Fruit fly (Drosophila melanogaster) whole organism, embryonic: Measurements from ENCODE around the gene CG6178.

Experiments
- CG12769 ChIP-seq: fragments of 200-800 bp; sonication (Bioruptor generic); optimal IDR thresholded peaks from 2 replicates; lab custom pipeline; 2019; ENCODE audit warnings: missing biosample characterization, mild to moderate bottlenecking, missing genetic modification characterization, moderate library complexity
- CG13287 ChIP-seq: fragments of 200-800 bp; sonication (Bioruptor generic); IDR thresholded peaks from 2 replicates; pipeline ENCODE4 v1.3.6; 2022; ENCODE audit warnings: missing biosample characterization, missing genetic modification characterization; ENCODE audit not compliant: partially characterized antibody
- CG14710 ChIP-seq: fragments of 200-800 bp; sonication (Bioruptor generic); optimal IDR thresholded peaks from 3 replicates; lab custom pipeline; 2019; ENCODE audit warnings: missing biosample characterization, mild to moderate bottlenecking, missing genetic modification characterization, moderate library complexity
- CG15073 ChIP-seq: fragments of 200-800 bp; sonication (Bioruptor generic); optimal IDR thresholded peaks from 2 replicates; lab custom pipeline; 2016; ENCODE audit warnings: missing biosample characterization, missing genetic modification characterization
- CG17186 ChIP-seq: fragments of 200-800 bp; sonication (Bioruptor generic); optimal IDR thresholded peaks from 3 replicates; lab custom pipeline; 2017; ENCODE audit warnings: missing biosample characterization, missing genetic modification reagents, missing genetic modification characterization
- CG17385 ChIP-seq: fragments of 200-800 bp; sonication (Bioruptor generic); optimal IDR thresholded peaks from 3 replicates; lab custom pipeline; 2018; ENCODE audit warnings: missing biosample characterization, mild to moderate bottlenecking, missing genetic modification characterization
- CG18476 ChIP-seq: fragments of 200-800 bp; sonication (Bioruptor generic); optimal IDR thresholded peaks from 2 replicates; lab custom pipeline; 2016; ENCODE audit warnings: missing biosample characterization, mild to moderate bottlenecking, missing genetic modification characterization
- CG2116 ChIP-seq: fragments of 200-800 bp; sonication (Bioruptor generic); optimal IDR thresholded peaks from 3 replicates; lab custom pipeline; 2018; ENCODE audit warnings: missing biosample characterization, mild to moderate bottlenecking, missing genetic modification characterization
- CG30020 ChIP-seq: fragments of 200-800 bp; optimal IDR thresholded peaks from 2 replicates; lab custom pipeline; 2019; ENCODE audit warnings: missing biosample characterization, mild to moderate bottlenecking, missing genetic modification characterization, moderate library complexity
- CG30403 ChIP-seq: fragments of 200-800 bp; sonication (Bioruptor generic); optimal IDR thresholded peaks from 3 replicates; lab custom pipeline; 2016; ENCODE audit warnings: missing biosample characterization, missing genetic modification characterization
- CG34422 ChIP-seq: fragments of 200-800 bp; sonication (Bioruptor generic); IDR thresholded peaks from 3 replicates; pipeline ENCODE4 v1.3.6; 2022; ENCODE audit warnings: missing biosample characterization, missing genetic modification characterization
- CG3838 ChIP-seq: fragments of 200-800 bp; sonication (Bioruptor generic); optimal IDR thresholded peaks from 3 replicates; lab custom pipeline; 2016; ENCODE audit warnings: missing biosample characterization, missing genetic modification characterization
- CG3847 ChIP-seq: fragments of 200-800 bp; sonication (Bioruptor generic); IDR thresholded peaks from 2 replicates; pipeline ENCODE4 v1.3.6; 2022; ENCODE audit warnings: missing biosample characterization, missing genetic modification characterization
- CG5180 ChIP-seq: fragments of 200-800 bp; sonication (Bioruptor generic); optimal IDR thresholded peaks from 3 replicates; lab custom pipeline; 2017; ENCODE audit warnings: missing biosample characterization, missing genetic modification characterization, mild to moderate bottlenecking, moderate library complexity, missing genetic modification reagents
- CG5953 ChIP-seq: fragments of 200-800 bp; sonication (Bioruptor generic); IDR thresholded peaks from 2 replicates; pipeline ENCODE4 v1.3.6; 2022; ENCODE audit warnings: missing biosample characterization, missing genetic modification characterization
- CG8388 ChIP-seq: fragments of 200-800 bp; sonication (Bioruptor generic); optimal IDR thresholded peaks from 2 replicates; lab custom pipeline; 2019; ENCODE audit warnings: missing biosample characterization, mild to moderate bottlenecking, missing genetic modification characterization, moderate library complexity
- CG9817 ChIP-seq: fragments of 200-800 bp; sonication (Bioruptor generic); optimal IDR thresholded peaks from 2 replicates; lab custom pipeline; 2018; ENCODE audit warnings: missing biosample characterization, mild to moderate bottlenecking, missing genetic modification characterization, moderate library complexity
- Dad ChIP-seq: fragments of 200-800 bp; sonication (Bioruptor generic); optimal IDR thresholded peaks from 3 replicates; lab custom pipeline; 2016; ENCODE audit warnings: missing biosample characterization, missing genetic modification characterization
- Dll ChIP-seq: fragments of 200-800 bp; sonication (Bioruptor generic); IDR thresholded peaks from 4 replicates; pipeline ENCODE4 v1.3.6; 2022; ENCODE audit warnings: missing biosample characterization, missing genetic modification characterization; ENCODE audit not compliant: partially characterized antibody
- Doc2 ChIP-seq: fragments of 200-800 bp; sonication (Bioruptor generic); IDR thresholded peaks from 2 replicates; pipeline ENCODE4 v1.3.6; 2022; ENCODE audit warnings: missing biosample characterization, missing genetic modification characterization
- Dref ChIP-seq: fragments of 200-800 bp; sonication (Bioruptor generic); IDR thresholded peaks from 2 replicates; pipeline ENCODE4 v1.3.6; 2022; ENCODE audit warnings: missing biosample characterization, missing genetic modification characterization
- E2f2 ChIP-seq: fragments of 200-800 bp; sonication (Bioruptor generic); IDR thresholded peaks from 2 replicates; pipeline ENCODE4 v1.3.6; 2022; ENCODE audit warnings: missing biosample characterization, missing genetic modification characterization
- MESR4 ChIP-seq: fragments of 200-800 bp; sonication (Bioruptor generic); optimal IDR thresholded peaks from 2 replicates; lab custom pipeline; 2018; ENCODE audit warnings: missing biosample characterization, mild to moderate bottlenecking, missing genetic modification characterization, moderate library complexity
- Med ChIP-seq: fragments of 200-800 bp; sonication (Bioruptor generic); peaks from one replicate; lab custom pipeline; 2016; ENCODE audit warnings: missing biosample characterization, missing genetic modification characterization, mild to moderate bottlenecking, inconsistent platforms, moderate library complexity
- Mes4 ChIP-seq: fragments of 200-800 bp; sonication (Bioruptor generic); optimal IDR thresholded peaks from 2 replicates; lab custom pipeline; 2016; ENCODE audit warnings: missing biosample characterization, missing genetic modification characterization
- Myb ChIP-seq: fragments of 200-800 bp; sonication (Bioruptor generic); optimal IDR thresholded peaks from 2 replicates; lab custom pipeline; 2016; ENCODE audit warnings: missing biosample characterization, missing genetic modification characterization
- Oaz ChIP-seq: fragments of 200-800 bp; sonication (Bioruptor generic); IDR thresholded peaks from 2 replicates; pipeline ENCODE4 v1.3.6; 2022; ENCODE audit warnings: missing biosample characterization, missing genetic modification characterization
- Sin3A ChIP-seq: fragments of >200 bp; optimal IDR thresholded peaks from 2 replicates; lab custom pipeline; 2018
- Sox100B ChIP-seq: fragments of 200-800 bp; sonication (Bioruptor generic); optimal IDR thresholded peaks from 3 replicates; lab custom pipeline; 2018; ENCODE audit warnings: missing biosample characterization, mild to moderate bottlenecking, missing genetic modification characterization
- Trl ChIP-seq, 3 experiments: fragments of >200 bp in 2 of 3; fragments of 200-800 bp in 1 of 3; sonication (Bioruptor generic) in 1 of 3; optimal IDR thresholded peaks; 2 replicates in 1 of 3; 3 replicates in 2 of 3; lab custom pipeline; 2016 to 2017; ENCODE audit warnings: missing biosample characterization in 1 of 3, missing genetic modification characterization in 1 of 3
- YL-1 ChIP-seq: fragments of 200-800 bp; sonication (Bioruptor generic); optimal IDR thresholded peaks from 3 replicates; lab custom pipeline; 2017; ENCODE audit warnings: missing biosample characterization, mild to moderate bottlenecking, missing genetic modification characterization
- amos ChIP-seq: fragments of 200-800 bp; sonication (Bioruptor generic); IDR thresholded peaks from 2 replicates; pipeline ENCODE4 v1.3.6; 2022; ENCODE audit warnings: missing biosample characterization, missing genetic modification characterization; ENCODE audit not compliant: partially characterized antibody
- bbx ChIP-seq: fragments of 200-800 bp; sonication (Bioruptor generic); IDR thresholded peaks from 2 replicates; pipeline ENCODE4 v1.3.6; 2022; ENCODE audit warnings: missing biosample characterization, missing genetic modification characterization; ENCODE audit not compliant: partially characterized antibody
- bigmax ChIP-seq: fragments of 200-800 bp; sonication (Bioruptor generic); optimal IDR thresholded peaks from 2 replicates; lab custom pipeline; 2018; ENCODE audit warnings: missing biosample characterization, mild to moderate bottlenecking, missing genetic modification characterization
- chif ChIP-seq, 2 experiments: fragments of 200-800 bp; sonication (Bioruptor generic); optimal IDR thresholded peaks; 3 replicates each; lab custom pipeline; 2016; ENCODE audit warnings: missing biosample characterization in 2 of 2, missing genetic modification characterization in 2 of 2
- crp ChIP-seq, 2 experiments: fragments of 200-800 bp; sonication (Bioruptor generic); optimal IDR thresholded peaks; 2 replicates in 1 of 2; 3 replicates in 1 of 2; lab custom pipeline; 2017; ENCODE audit warnings: missing biosample characterization in 2 of 2, missing genetic modification characterization in 2 of 2, mild to moderate bottlenecking in 1 of 2, moderate library complexity in 1 of 2
- ewg ChIP-seq: fragments of 200-800 bp; sonication (Bioruptor generic); optimal IDR thresholded peaks from 3 replicates; lab custom pipeline; 2017; ENCODE audit warnings: mild to moderate bottlenecking, missing biosample characterization, missing genetic modification reagents, missing genetic modification characterization
- gfzf ChIP-seq: fragments of 200-800 bp; sonication (Bioruptor generic); optimal IDR thresholded peaks from 2 replicates; lab custom pipeline; 2016; ENCODE audit warnings: missing biosample characterization, mild to moderate bottlenecking, missing genetic modification characterization, moderate library complexity
- grn ChIP-seq: fragments of 200-800 bp; sonication (Bioruptor generic); optimal IDR thresholded peaks from 3 replicates; lab custom pipeline; 2017; ENCODE audit warnings: missing biosample characterization, missing genetic modification characterization
- hkb ChIP-seq, 2 experiments: fragments of 200-800 bp in 1 of 2; fragments of >200 bp in 1 of 2; sonication (Bioruptor generic) in 1 of 2; IDR thresholded peaks in 1 of 2; optimal IDR thresholded peaks in 1 of 2; 2 replicates each; pipeline versions ENCODE4 v1.3.6 to Lab custom; 2017 to 2022; ENCODE audit warnings: missing biosample characterization in 1 of 2, missing genetic modification characterization in 1 of 2
- knrl ChIP-seq: fragments of 200-800 bp; sonication (Bioruptor generic); IDR thresholded peaks from 3 replicates; pipeline ENCODE4 v1.3.6; 2022; ENCODE audit warnings: missing biosample characterization, missing genetic modification characterization; ENCODE audit not compliant: partially characterized antibody
- phol ChIP-seq: fragments of 200-800 bp; sonication (Bioruptor generic); optimal IDR thresholded peaks from 3 replicates; lab custom pipeline; 2018; ENCODE audit warnings: missing biosample characterization, mild to moderate bottlenecking, missing genetic modification characterization, moderate library complexity
- pros ChIP-seq: fragments of 200-800 bp; sonication (Bioruptor generic); optimal IDR thresholded peaks from 3 replicates; lab custom pipeline; 2019; ENCODE audit warnings: missing biosample characterization, mild to moderate bottlenecking, missing genetic modification characterization, moderate library complexity
- sna ChIP-seq: fragments of 200-800 bp; sonication (Bioruptor generic); IDR thresholded peaks from 2 replicates; pipeline ENCODE4 v1.3.6; 2022; ENCODE audit warnings: missing biosample characterization, missing genetic modification characterization; ENCODE audit not compliant: partially characterized antibody
- trh ChIP-seq: fragments of 200-800 bp; sonication (Bioruptor generic); optimal IDR thresholded peaks from 2 replicates; lab custom pipeline; 2016; ENCODE audit warnings: missing biosample characterization, missing genetic modification characterization
- tx ChIP-seq: fragments of 200-800 bp; sonication (Bioruptor generic); optimal IDR thresholded peaks from 2 replicates; lab custom pipeline; 2016; ENCODE audit warnings: missing biosample characterization, missing genetic modification characterization
- vnd ChIP-seq: fragments of 200-800 bp; sonication (Bioruptor generic); IDR thresholded peaks from 3 replicates; pipeline ENCODE4 v1.3.6; 2022; ENCODE audit warnings: missing biosample characterization, missing genetic modification characterization; ENCODE audit not compliant: partially characterized antibody
- zen ChIP-seq: fragments of 200-800 bp; sonication (Bioruptor generic); optimal IDR thresholded peaks from 3 replicates; lab custom pipeline; 2018; ENCODE audit warnings: missing biosample characterization, mild to moderate bottlenecking, missing genetic modification characterization, moderate library complexity

CG6178 gene

DNA sequence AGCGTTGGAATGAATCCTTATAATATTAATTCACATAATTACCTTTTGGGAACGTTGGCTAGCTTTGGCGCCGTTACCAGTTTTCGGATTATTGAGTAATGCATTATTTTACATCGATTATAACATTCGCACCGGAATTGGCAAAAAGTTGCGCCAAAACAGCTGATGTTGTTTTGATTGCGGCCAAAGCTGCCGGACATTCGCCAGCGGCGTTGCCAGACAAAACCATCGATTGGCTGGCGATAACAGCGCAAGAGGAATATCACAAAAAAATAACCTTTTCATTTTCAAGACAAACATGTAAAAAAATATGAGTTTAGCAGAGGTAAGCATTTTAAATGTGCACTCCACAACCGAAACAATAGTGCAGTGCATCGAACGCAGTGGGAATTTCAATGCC, 22.1 kb upstream of the CG6178 start, which contains the start of the genes GatB and Tsc1:
Gene GatB (minus strand): TSS at position 176 of the 400 bp plus-strand sequence.
Gene Tsc1 (plus strand): TSS at position 228 of the 400 bp plus-strand sequence.
- no peak for TF ChIP-seq CG5953 (GFP tag; lab: Robert Waterston, UW)
- TF ChIP-seq CG2116 (GFP tag; lab: Kevin White, UChicago): peak; percentile 45
- TF ChIP-seq Sin3A: peak; percentile 61
- TF ChIP-seq CG30403: no peak
- TF ChIP-seq Mes4 (GFP tag; lab: Kevin White, UChicago): no peak
- TF ChIP-seq CG13287 (GFP tag; lab: Robert Waterston, UW): peak; percentile 69
- no peak for TF ChIP-seq CG9817 (tag; lab: Kevin White, UChicago)
- peak; percentile 46; the same call in 1 of the 2 replicates for TF ChIP-seq sna (GFP tag; lab: Robert Waterston, UW)
- TF ChIP-seq CG8388 (GFP tag; lab: Kevin White, UChicago): no peak
- TF ChIP-seq ewg: no peak
- peak; percentile 56 for TF ChIP-seq MESR4 (GFP tag; lab: Kevin White, UChicago)
- peak; percentile 3 for TF ChIP-seq phol (tag; lab: Kevin White, UChicago)
- TF ChIP-seq hkb (optimal IDR thresholded peaks at IDR 0.05; lab: Kevin White, UChicago): peak; percentile 66
- no peak for TF ChIP-seq hkb (GFP tag; IDR thresholded peaks at IDR 0.05; lab: Robert Waterston, UW)
- peak; percentile 48 for TF ChIP-seq Med (GFP tag; lab: Kevin White, UChicago)
- no peak for TF ChIP-seq Oaz
- TF ChIP-seq Myb (GFP tag; lab: Kevin White, UChicago): peak; percentile 19
- TF ChIP-seq crp (GFP tag; optimal IDR thresholded peaks at IDR 0.05; lab: Kevin White, UChicago): peak; percentile 67 to 95
- TF ChIP-seq CG15073: no peak
- peak; percentile 68 for TF ChIP-seq CG3847 (GFP tag; lab: Robert Waterston, UW)
- TF ChIP-seq YL-1 (GFP tag; lab: Kevin White, UChicago): peak; percentile 36
- no peak for TF ChIP-seq trh (GFP tag; lab: Kevin White, UChicago)
- no peak for TF ChIP-seq Sox100B (GFP tag; lab: Kevin White, UChicago)
- peak; percentile 72 for TF ChIP-seq E2f2 (GFP tag; lab: Robert Waterston, UW)
- peak; percentile 97 for TF ChIP-seq CG3838 (GFP tag; lab: Kevin White, UChicago)
- no peak for TF ChIP-seq CG12769 (tag; lab: Kevin White, UChicago)
- TF ChIP-seq bbx (GFP tag; lab: Robert Waterston, UW): peak; percentile 50; the same call in 1 of the 2 replicates
- TF ChIP-seq CG17385 (GFP tag; lab: Kevin White, UChicago): peak; percentile 46
- TF ChIP-seq amos (GFP tag; lab: Robert Waterston, UW): peak; percentile 51
- TF ChIP-seq CG30020 (tag; lab: Kevin White, UChicago): no peak
- no peak for TF ChIP-seq Doc2
- peak; percentile 81 for TF ChIP-seq CG17186
- TF ChIP-seq bigmax (GFP tag; lab: Kevin White, UChicago): peak; percentile 82
- no peak for TF ChIP-seq Trl (optimal IDR thresholded peaks at IDR 0.05; lab: Kevin White, UChicago)
- TF ChIP-seq Trl (GFP tag; optimal IDR thresholded peaks at IDR 0.05; lab: Kevin White, UChicago): no peak
- TF ChIP-seq CG14710 (tag; lab: Kevin White, UChicago): peak; percentile 14
- TF ChIP-seq tx (GFP tag; lab: Kevin White, UChicago): no peak
- TF ChIP-seq knrl (GFP tag; lab: Robert Waterston, UW): peak; percentile 38; the same call in 1 of the 3 replicates
- TF ChIP-seq CG34422: peak; percentile 52; the same call in 1 of the 3 replicates
- TF ChIP-seq gfzf (GFP tag; lab: Kevin White, UChicago): peak; percentile 5
- 0 out of 4 replicates have a peak, but pooled peaks have one; percentile 26 for TF ChIP-seq Dll (GFP tag; lab: Robert Waterston, UW)
- peak; percentile 61 for TF ChIP-seq Dref (GFP tag; lab: Robert Waterston, UW)
- no peak for TF ChIP-seq Dad (GFP tag; lab: Kevin White, UChicago)
- TF ChIP-seq CG5180: no peak
- TF ChIP-seq CG18476 (GFP tag; lab: Kevin White, UChicago): no peak
- TF ChIP-seq chif (GFP tag; optimal IDR thresholded peaks at IDR 0.05; lab: Kevin White, UChicago): no peak
- TF ChIP-seq pros: no peak
- TF ChIP-seq grn (GFP tag; lab: Kevin White, UChicago): peak; percentile 81
- TF ChIP-seq vnd (GFP tag; lab: Robert Waterston, UW): no peak
- no peak for TF ChIP-seq zen (tag; lab: Kevin White, UChicago)
